Fruit fly (Drosophila melanogaster): ENCODE measurements around the gene CG11703.

DNA sequence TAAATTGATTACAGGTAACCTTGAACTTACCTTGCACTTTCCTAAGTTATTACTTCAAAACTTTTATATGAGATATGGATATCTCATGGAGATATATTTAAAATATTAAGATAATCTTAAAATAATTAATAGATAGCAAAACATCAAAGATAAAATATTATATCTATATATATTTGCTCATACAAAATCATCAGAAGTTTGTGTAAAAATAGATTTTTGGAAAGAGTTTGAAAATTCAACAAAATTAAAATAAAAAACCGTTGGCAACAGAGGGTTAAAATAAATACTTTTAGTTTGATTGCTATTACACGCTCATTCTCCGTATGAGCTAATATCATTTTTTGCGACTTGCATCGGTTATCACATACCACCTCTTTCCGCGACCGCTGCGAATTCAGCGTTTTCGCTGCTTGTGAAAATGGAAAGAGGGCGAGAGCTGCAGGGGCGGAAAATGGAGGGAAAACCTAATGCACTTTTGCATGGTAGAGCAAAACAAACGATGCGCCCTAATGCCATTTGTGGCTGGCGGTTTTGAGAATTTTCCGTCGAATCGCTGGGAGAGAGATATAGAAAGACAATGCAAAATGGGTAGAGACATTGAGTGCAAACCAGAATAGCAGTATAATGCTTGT, 15.3 kb downstream of the CG11703 start:
- TF ChIP-seq CG13204 (GFP tag; optimal IDR thresholded peaks at IDR 0.05) (no peak), CG32121 (GFP tag; IDR thresholded peaks at IDR 0.05) (no peak), gl (tag; optimal IDR thresholded peaks at IDR 0.05) (no peak), CG12605 (GFP tag; IDR thresholded peaks at IDR 0.05) (no peak), CG17806 (tag; optimal IDR thresholded peaks at IDR 0.05) (no peak), EcR (GFP tag; optimal IDR thresholded peaks at IDR 0.05) (no peak), CG10348 (GFP tag; IDR thresholded peaks at IDR 0.05) (no peak)

Measured in whole organism, pupa.